Fruit fly (Drosophila melanogaster) whole organism, embryonic: ENCODE data around the gene Aps.
A peak's percentile ranks its signal among the peaks of the same experiment; 100 is the strongest.

Source experiments
- Ada2b ChIP-seq: fragments of 200-800 bp; sonication (Bioruptor generic); IDR thresholded peaks from 2 replicates; pipeline ENCODE4 v1.3.6; 2022; ENCODE audit warnings: missing biosample characterization, missing genetic modification characterization
- Aef1 ChIP-seq: fragments of 200-800 bp; sonication (Bioruptor generic); IDR thresholded peaks from 3 replicates; pipeline ENCODE4 v1.3.6; 2022; ENCODE audit warnings: missing biosample characterization, missing genetic modification characterization
- Atf3 ChIP-seq: fragments of 200-800 bp; sonication (Bioruptor generic); optimal IDR thresholded peaks from 3 replicates; lab custom pipeline; 2016; ENCODE audit warnings: missing biosample characterization, missing genetic modification characterization
- B-H1 ChIP-seq: fragments of 200-800 bp; sonication (Bioruptor generic); IDR thresholded peaks from 3 replicates; pipeline ENCODE4 v1.3.6; 2022; ENCODE audit warnings: missing biosample characterization, missing genetic modification characterization
- CG10147 ChIP-seq: fragments of 200-800 bp; sonication (Bioruptor generic); optimal IDR thresholded peaks from 2 replicates; lab custom pipeline; 2019; ENCODE audit warnings: missing biosample characterization, mild to moderate bottlenecking, missing genetic modification characterization, moderate library complexity
- CG10267 ChIP-seq: fragments of 200-800 bp; sonication (Bioruptor generic); optimal IDR thresholded peaks from 2 replicates; lab custom pipeline; 2018; ENCODE audit warnings: missing biosample characterization, mild to moderate bottlenecking, missing genetic modification characterization, moderate library complexity
- CG11695 ChIP-seq: fragments of 200-800 bp; sonication (Bioruptor generic); IDR thresholded peaks from 3 replicates; pipeline ENCODE4 v1.3.6; 2022; ENCODE audit warnings: missing biosample characterization, missing genetic modification characterization
- CG13287 ChIP-seq: fragments of 200-800 bp; sonication (Bioruptor generic); IDR thresholded peaks from 2 replicates; pipeline ENCODE4 v1.3.6; 2022; ENCODE audit warnings: missing biosample characterization, missing genetic modification characterization; ENCODE audit not compliant: partially characterized antibody
- CG14710 ChIP-seq: fragments of 200-800 bp; sonication (Bioruptor generic); optimal IDR thresholded peaks from 3 replicates; lab custom pipeline; 2019; ENCODE audit warnings: missing biosample characterization, mild to moderate bottlenecking, missing genetic modification characterization, moderate library complexity
- CG15269 ChIP-seq: fragments of 200-800 bp; sonication (Bioruptor generic); optimal IDR thresholded peaks from 2 replicates; lab custom pipeline; 2018; ENCODE audit warnings: missing biosample characterization, mild to moderate bottlenecking, missing genetic modification characterization, moderate library complexity
- CG1529 ChIP-seq: fragments of 200-800 bp; sonication (Bioruptor generic); optimal IDR thresholded peaks from 3 replicates; lab custom pipeline; 2018; ENCODE audit warnings: missing biosample characterization, missing genetic modification characterization
- CG15601 ChIP-seq: fragments of 200-800 bp; sonication (Bioruptor generic); optimal IDR thresholded peaks from 3 replicates; lab custom pipeline; 2019; ENCODE audit warnings: missing biosample characterization, mild to moderate bottlenecking, missing genetic modification characterization, moderate library complexity
- CG18262 ChIP-seq: fragments of 200-800 bp; optimal IDR thresholded peaks from 3 replicates; lab custom pipeline; 2019; ENCODE audit warnings: missing biosample characterization, mild to moderate bottlenecking, missing genetic modification characterization, moderate library complexity
- CG2120 ChIP-seq: fragments of 200-800 bp; sonication (Bioruptor generic); optimal IDR thresholded peaks from 3 replicates; lab custom pipeline; 2016; ENCODE audit warnings: missing biosample characterization, missing genetic modification characterization
- CG2889 ChIP-seq: fragments of 200-800 bp; sonication (Bioruptor generic); IDR thresholded peaks from 3 replicates; pipeline ENCODE4 v1.3.6; 2022; ENCODE audit warnings: missing biosample characterization, missing genetic modification characterization
- CG30431 ChIP-seq: fragments of 200-800 bp; sonication (Bioruptor generic); optimal IDR thresholded peaks from 2 replicates; lab custom pipeline; 2017; ENCODE audit warnings: missing biosample characterization, missing genetic modification characterization
- CG31441 ChIP-seq: fragments of 200-800 bp; sonication (Bioruptor generic); IDR thresholded peaks from 2 replicates; pipeline ENCODE4 v1.3.6; 2022; ENCODE audit warnings: missing biosample characterization, missing genetic modification characterization
- CG6272 ChIP-seq: fragments of 200-800 bp; sonication (Bioruptor generic); IDR thresholded peaks from 2 replicates; pipeline ENCODE4 v1.3.6; 2022; ENCODE audit warnings: missing biosample characterization, missing genetic modification characterization
- CG9609 ChIP-seq: fragments of 200-800 bp; sonication (Bioruptor generic); optimal IDR thresholded peaks from 3 replicates; lab custom pipeline; 2016; ENCODE audit warnings: missing biosample characterization, missing genetic modification characterization
- Camta ChIP-seq: fragments of 200-800 bp; sonication (Bioruptor generic); optimal IDR thresholded peaks from 2 replicates; lab custom pipeline; 2016; ENCODE audit warnings: missing biosample characterization, missing genetic modification characterization
- CoRest ChIP-seq: fragments of 200-800 bp; sonication (Bioruptor generic); optimal IDR thresholded peaks from 3 replicates; lab custom pipeline; 2018; ENCODE audit warnings: missing biosample characterization, mild to moderate bottlenecking, missing genetic modification characterization, moderate library complexity
- Deaf1 ChIP-seq: fragments of 200-800 bp; optimal IDR thresholded peaks from 3 replicates; lab custom pipeline; 2019; ENCODE audit warnings: missing biosample characterization, mild to moderate bottlenecking, missing genetic modification characterization, moderate library complexity
- Doc2 ChIP-seq: fragments of 200-800 bp; sonication (Bioruptor generic); IDR thresholded peaks from 2 replicates; pipeline ENCODE4 v1.3.6; 2022; ENCODE audit warnings: missing biosample characterization, missing genetic modification characterization
- Dref ChIP-seq: fragments of 200-800 bp; sonication (Bioruptor generic); IDR thresholded peaks from 2 replicates; pipeline ENCODE4 v1.3.6; 2022; ENCODE audit warnings: missing biosample characterization, missing genetic modification characterization
- E2f1 ChIP-seq: fragments of 200-800 bp; sonication (Bioruptor generic); IDR thresholded peaks from 2 replicates; pipeline ENCODE4 v1.3.6; 2022; ENCODE audit warnings: missing biosample characterization, missing genetic modification characterization
- Fer2 ChIP-seq: fragments of 200-800 bp; sonication (Bioruptor generic); optimal IDR thresholded peaks from 2 replicates; lab custom pipeline; 2018; ENCODE audit warnings: missing biosample characterization, mild to moderate bottlenecking, missing genetic modification characterization, moderate library complexity
- Hmx ChIP-seq: fragments of 200-800 bp; sonication (Bioruptor generic); optimal IDR thresholded peaks from 2 replicates; lab custom pipeline; 2016; ENCODE audit warnings: missing biosample characterization, missing genetic modification characterization
- Lim3 ChIP-seq: fragments of 200-800 bp; sonication (Bioruptor generic); IDR thresholded peaks from 2 replicates; pipeline ENCODE4 v1.3.6; 2022; ENCODE audit warnings: missing biosample characterization, missing genetic modification characterization
- Oaz ChIP-seq: fragments of 200-800 bp; sonication (Bioruptor generic); IDR thresholded peaks from 2 replicates; pipeline ENCODE4 v1.3.6; 2022; ENCODE audit warnings: missing biosample characterization, missing genetic modification characterization
- Oli ChIP-seq: fragments of 200-800 bp; sonication (Bioruptor generic); optimal IDR thresholded peaks from 2 replicates; lab custom pipeline; 2018; ENCODE audit warnings: missing biosample characterization, mild to moderate bottlenecking, missing genetic modification characterization, moderate library complexity
- PHDP ChIP-seq: fragments of 200-800 bp; sonication (Bioruptor generic); optimal IDR thresholded peaks from 3 replicates; lab custom pipeline; 2018; ENCODE audit warnings: missing biosample characterization, mild to moderate bottlenecking, missing genetic modification characterization, moderate library complexity
- Pdp1 ChIP-seq, 2 experiments: fragments of 200-800 bp; sonication (Bioruptor generic); optimal IDR thresholded peaks; 3 replicates each; lab custom pipeline; 2016; ENCODE audit warnings: missing biosample characterization in 2 of 2, missing genetic modification characterization in 2 of 2, mild to moderate bottlenecking in 1 of 2, moderate library complexity in 1 of 2
- Sin3A ChIP-seq: fragments of >200 bp; optimal IDR thresholded peaks from 2 replicates; lab custom pipeline; 2018
- ab ChIP-seq: fragments of 200-800 bp; sonication (Bioruptor generic); optimal IDR thresholded peaks from 2 replicates; lab custom pipeline; 2016; ENCODE audit warnings: missing biosample characterization, missing genetic modification characterization
- bcd ChIP-seq: fragments of 200-800 bp; sonication (Bioruptor generic); optimal IDR thresholded peaks from 2 replicates; lab custom pipeline; 2017; ENCODE audit warnings: missing biosample characterization, mild to moderate bottlenecking, missing genetic modification characterization
- cg ChIP-seq: fragments of 200-800 bp; sonication (Bioruptor generic); optimal IDR thresholded peaks from 3 replicates; lab custom pipeline; 2019; ENCODE audit warnings: missing biosample characterization, mild to moderate bottlenecking, missing genetic modification characterization, moderate library complexity
- ci ChIP-seq: fragments of 200-800 bp; sonication (Bioruptor generic); IDR thresholded peaks from 3 replicates; pipeline ENCODE4 v1.3.6; 2022; ENCODE audit warnings: missing biosample characterization, missing genetic modification characterization
- dati ChIP-seq: fragments of 200-800 bp; sonication (Bioruptor generic); IDR thresholded peaks from 2 replicates; pipeline ENCODE4 v1.3.6; 2022; ENCODE audit warnings: missing biosample characterization, missing genetic modification characterization
- dmrt11E ChIP-seq: fragments of 200-800 bp; sonication (Bioruptor generic); optimal IDR thresholded peaks from 3 replicates; lab custom pipeline; 2018; ENCODE audit warnings: missing biosample characterization, mild to moderate bottlenecking, missing genetic modification characterization, moderate library complexity
- grau ChIP-seq: fragments of 200-800 bp; optimal IDR thresholded peaks from 3 replicates; lab custom pipeline; 2019; ENCODE audit warnings: missing biosample characterization, mild to moderate bottlenecking, missing genetic modification characterization, moderate library complexity
- gsb ChIP-seq: fragments of 200-800 bp; sonication (Bioruptor generic); IDR thresholded peaks from 2 replicates; pipeline ENCODE4 v1.3.6; 2022; ENCODE audit warnings: missing biosample characterization, missing genetic modification characterization
- gt ChIP-seq: fragments of 200-800 bp; sonication (Bioruptor generic); IDR thresholded peaks from 2 replicates; pipeline ENCODE4 v1.3.6; 2022; ENCODE audit warnings: missing biosample characterization, missing genetic modification characterization
- hbn ChIP-seq: fragments of 200-800 bp; sonication (Bioruptor generic); IDR thresholded peaks from 2 replicates; pipeline ENCODE4 v1.3.6; 2022; ENCODE audit warnings: missing biosample characterization, missing genetic modification characterization; ENCODE audit not compliant: partially characterized antibody
- her ChIP-seq: fragments of 200-800 bp; sonication (Bioruptor generic); optimal IDR thresholded peaks from 2 replicates; lab custom pipeline; 2016; ENCODE audit warnings: missing biosample characterization, missing genetic modification characterization
- ind ChIP-seq: fragments of 200-800 bp; sonication (Bioruptor generic); optimal IDR thresholded peaks from 3 replicates; lab custom pipeline; 2016; ENCODE audit warnings: missing biosample characterization, missing genetic modification characterization
- pan ChIP-seq, 4 experiments: fragments of >200 bp in 3 of 4; fragments of 200-800 bp in 1 of 4; sonication (Bioruptor generic) in 1 of 4; optimal IDR thresholded peaks in 3 of 4; IDR thresholded peaks in 1 of 4; 2 replicates each; pipeline versions ENCODE4 v1.3.6 to Lab custom; 2017 to 2022; ENCODE audit warnings: missing biosample characterization in 2 of 4, missing genetic modification characterization in 2 of 4, mixed read lengths in 1 of 4
- pzg ChIP-seq: fragments of 200-800 bp; sonication (Bioruptor generic); optimal IDR thresholded peaks from 3 replicates; lab custom pipeline; 2018; ENCODE audit warnings: missing biosample characterization, mild to moderate bottlenecking, missing genetic modification characterization, moderate library complexity
- repo ChIP-seq: fragments of 200-800 bp; sonication (Bioruptor generic); optimal IDR thresholded peaks from 2 replicates; lab custom pipeline; 2016; ENCODE audit warnings: missing biosample characterization, missing genetic modification characterization
- run ChIP-seq: fragments of 200-800 bp; sonication (Bioruptor generic); optimal IDR thresholded peaks from 3 replicates; lab custom pipeline; 2018; ENCODE audit warnings: missing biosample characterization, mild to moderate bottlenecking, missing genetic modification characterization
- shn ChIP-seq: fragments of 200-800 bp; sonication (Bioruptor generic); optimal IDR thresholded peaks from 3 replicates; lab custom pipeline; 2016; ENCODE audit warnings: missing biosample characterization, missing genetic modification characterization
- slbo ChIP-seq: fragments of 200-800 bp; sonication (Bioruptor generic); IDR thresholded peaks from 2 replicates; pipeline ENCODE4 v1.3.6; 2022; ENCODE audit warnings: missing biosample characterization, missing genetic modification characterization

The Aps gene

dm6 chr3L:10893156-10893784 lies 5.7 kb downstream of the Aps start (continued):
- TF ChIP-seq ab (no peak), Dref (no peak), grau (tag; lab: Kevin White, UChicago) (peak; percentile 74), Oaz (no peak), run (tag; lab: Kevin White, UChicago) (no peak), B-H1 (GFP tag; lab: Robert Waterston, UW) (no peak), Hmx (GFP tag; lab: Kevin White, UChicago) (no peak), gsb (no peak), shn (GFP tag; lab: Kevin White, UChicago) (no peak), CG15601 (tag; lab: Kevin White, UChicago) (no peak), CG2889 (GFP tag; lab: Robert Waterston, UW) (no peak), Deaf1 (tag; lab: Kevin White, UChicago) (peak; percentile 39), PHDP (tag; lab: Kevin White, UChicago) (peak; percentile 55), CG15269 (tag; lab: Kevin White, UChicago) (peak; percentile 65), pzg (GFP tag; lab: Kevin White, UChicago) (no peak), repo (GFP tag; lab: Kevin White, UChicago) (no peak), ind (GFP tag; lab: Kevin White, UChicago) (peak; percentile 30), Fer2 (tag; lab: Kevin White, UChicago) (no peak), CG13287 (GFP tag; lab: Robert Waterston, UW) (peak; percentile 9; the same call in 1 of the 2 replicates), bcd (GFP tag; lab: Kevin White, UChicago) (no peak), CG10147 (GFP tag; lab: Kevin White, UChicago) (peak; percentile 14), Atf3 (GFP tag; lab: Kevin White, UChicago) (no peak), Pdp1 (GFP tag; optimal IDR thresholded peaks at IDR 0.05; lab: Kevin White, UChicago) (no peak), E2f1 (peak; percentile 16; the same call in 1 of the 2 replicates), Doc2 (GFP tag; lab: Robert Waterston, UW) (no peak), CG18262 (tag; lab: Kevin White, UChicago) (peak; percentile 68), CG11695 (GFP tag; lab: Robert Waterston, UW) (peak; percentile 43; the same call in 1 of the 3 replicates), Oli (tag; lab: Kevin White, UChicago) (peak; percentile 58), dmrt11E (peak; percentile 39), pan (optimal IDR thresholded peaks at IDR 0.05; lab: Kevin White, UChicago) (no peak), pan (GFP tag; optimal IDR thresholded peaks at IDR 0.05 in 1 of 2, IDR thresholded peaks at IDR 0.05 in 1 of 2) (peak in 1 of 2 experiments; percentile 6), Camta (no peak), CG30431 (GFP tag; lab: Kevin White, UChicago) (no peak), hbn (GFP tag; lab: Robert Waterston, UW) (no peak), CG2120 (peak; percentile 10), CG1529 (no peak), ci (GFP tag; lab: Robert Waterston, UW) (no peak), Ada2b (GFP tag; lab: Robert Waterston, UW) (no peak), dati (GFP tag; lab: Robert Waterston, UW) (no peak), CG9609 (GFP tag; lab: Kevin White, UChicago) (no peak), Aef1 (GFP tag; lab: Robert Waterston, UW) (no peak), CG14710 (tag; lab: Kevin White, UChicago) (peak; percentile 34), her (GFP tag; lab: Kevin White, UChicago) (no peak), slbo (GFP tag; lab: Robert Waterston, UW) (peak; percentile 58; the same call in 1 of the 2 replicates), cg (peak; percentile 46), gt (no peak), CG10267 (peak; percentile 53), Sin3A (no peak), Lim3 (GFP tag; lab: Robert Waterston, UW) (no peak), CG31441 (peak; percentile 72), CG6272 (GFP tag; lab: Robert Waterston, UW) (no peak), CoRest (peak; percentile 81)
